Fruit fly (Drosophila melanogaster): ENCODE data around the gene rst.

Gene rst

DNA sequence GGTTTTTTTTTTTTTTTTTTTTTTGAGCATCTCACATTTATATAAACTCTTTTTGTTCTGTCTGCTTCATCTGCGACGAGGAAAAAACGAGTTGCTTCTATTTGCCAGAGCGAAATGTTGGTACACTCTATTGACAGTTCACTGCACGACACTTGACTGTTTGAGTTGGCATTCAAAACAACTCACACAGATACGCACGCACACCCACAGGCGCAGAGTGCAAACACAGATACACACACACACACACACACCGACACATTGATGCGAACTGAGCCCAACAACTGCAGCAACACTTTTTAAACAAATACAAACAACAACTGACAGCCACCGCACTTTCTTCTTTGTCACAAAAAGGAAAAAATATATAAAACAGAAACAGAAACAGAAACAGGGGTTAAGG is 15.7 kb upstream of the rst start (continued):
- TF ChIP-seq CG10654 (GFP tag; optimal IDR thresholded peaks at IDR 0.05) (no peak), CG15696 (tag; optimal IDR thresholded peaks at IDR 0.05) (no peak), Fer3 (tag; optimal IDR thresholded peaks at IDR 0.05) (no peak), fd102C (GFP tag; optimal IDR thresholded peaks at IDR 0.05) (no peak), CG17612 (GFP tag; IDR thresholded peaks at IDR 0.05) (no peak), sob (GFP tag; IDR thresholded peaks at IDR 0.05) (no peak), BtbVII (GFP tag; optimal IDR thresholded peaks at IDR 0.05) (no peak), ken (GFP tag; IDR thresholded peaks at IDR 0.05) (no peak), CG9876 (GFP tag; optimal IDR thresholded peaks at IDR 0.05) (no peak), CG11398 (GFP tag; optimal IDR thresholded peaks at IDR 0.05) (no peak), CG11093 (GFP tag; IDR thresholded peaks at IDR 0.05) (no peak), YL-1 (GFP tag; optimal IDR thresholded peaks at IDR 0.05) (no peak), cad (GFP tag; optimal IDR thresholded peaks at IDR 0.05) (no peak), CG4707 (GFP tag; optimal IDR thresholded peaks at IDR 0.05) (no peak), insv (GFP tag; optimal IDR thresholded peaks at IDR 0.05) (no peak), gsb-n (tag; optimal IDR thresholded peaks at IDR 0.05) (peak; percentile 7), CG3065 (GFP tag; optimal IDR thresholded peaks at IDR 0.05) (no peak), wor (GFP tag; IDR thresholded peaks at IDR 0.05) (no peak), tll (GFP tag; optimal IDR thresholded peaks at IDR 0.05) (peak in 1 of 2 experiments; percentile 15), Dll (GFP tag; IDR thresholded peaks at IDR 0.05; ENCODE audit: partially characterized antibody) (no peak), Fer1 (GFP tag; optimal IDR thresholded peaks at IDR 0.05) (no peak), zen (tag; optimal IDR thresholded peaks at IDR 0.05) (peak; percentile 17), Adf1 (GFP tag; IDR thresholded peaks at IDR 0.05) (no peak), cg (GFP tag; optimal IDR thresholded peaks at IDR 0.05) (peak; percentile 58), CG2712 (tag; optimal IDR thresholded peaks at IDR 0.05) (peak; percentile 1), ab (GFP tag; optimal IDR thresholded peaks at IDR 0.05) (no peak), CG33557 (GFP tag; optimal IDR thresholded peaks at IDR 0.05) (no peak), Eip74EF (GFP tag; optimal IDR thresholded peaks at IDR 0.05) (no peak), gce (GFP tag; IDR thresholded peaks at IDR 0.05) (no peak), row (GFP tag; IDR thresholded peaks at IDR 0.05) (no peak), dmrt11E (tag; optimal IDR thresholded peaks at IDR 0.05) (peak; percentile 14), CG30431 (GFP tag; optimal IDR thresholded peaks at IDR 0.05) (no peak), z (GFP tag; IDR thresholded peaks at IDR 0.05) (no peak), salm (tag; optimal IDR thresholded peaks at IDR 0.05) (no peak), az2 (GFP tag; optimal IDR thresholded peaks at IDR 0.05) (no peak), dmrt99B (tag; optimal IDR thresholded peaks at IDR 0.05) (no peak), Scr (GFP tag; IDR thresholded peaks at IDR 0.05; ENCODE audit: partially characterized antibody) (no peak), Aef1 (GFP tag; IDR thresholded peaks at IDR 0.05) (no peak), CG32767 (GFP tag; IDR thresholded peaks at IDR 0.05) (no peak), br (optimal IDR thresholded peaks at IDR 0.05) (no peak), sens (GFP tag) (peak; percentile 72), ftz-f1 (GFP tag; optimal IDR thresholded peaks at IDR 0.05) (no peak), fd64A (GFP tag; optimal IDR thresholded peaks at IDR 0.05) (no peak), Dek (tag; optimal IDR thresholded peaks at IDR 0.05) (no peak), ind (GFP tag; optimal IDR thresholded peaks at IDR 0.05) (no peak), CG10543 (GFP tag; optimal IDR thresholded peaks at IDR 0.05) (no peak), CG1792 (GFP tag; optimal IDR thresholded peaks at IDR 0.05) (no peak), onecut (GFP tag; IDR thresholded peaks at IDR 0.05) (no peak), ci (GFP tag; IDR thresholded peaks at IDR 0.05) (0 out of 3 replicates have a peak, but pooled peaks have one; percentile 27)

All from whole organism, embryonic.